Worm (Caenorhabditis elegans) whole organism, midembryonic: Measurements from ENCODE around the gene Y54E2A.7.

ENCODE experiments used
- T22C8.4 ChIP-seq: fragments of 200-800 bp; sonication (Bioruptor generic); IDR thresholded peaks from 2 replicates; pipeline ENCODE4 v1.3.6; 2022; ENCODE audit warnings: missing genetic modification characterization, missing compliant biosample characterization
- cog-1 ChIP-seq: sonication (generic microtip); optimal IDR thresholded peaks from 2 replicates; lab custom pipeline; 2016; ENCODE audit warnings: missing genetic modification characterization, missing compliant biosample characterization
- flt-1 ChIP-seq: fragments of 200-800 bp; sonication (Bioruptor generic); IDR thresholded peaks from 2 replicates; pipeline ENCODE4 v1.3.6; 2022; ENCODE audit warnings: missing genetic modification characterization, missing compliant biosample characterization
- klf-2 ChIP-seq: fragments of 200-800 bp; sonication (Bioruptor generic); conservative IDR thresholded peaks from 2 replicates; pipeline ENCODE4 v1.3.6; 2022; ENCODE audit warnings: missing genetic modification reagents, missing genetic modification characterization, missing compliant biosample characterization
- med-1 ChIP-seq: sonication (generic microtip); optimal IDR thresholded peaks from 2 replicates; lab custom pipeline; 2017; ENCODE audit warnings: missing genetic modification characterization, mild to moderate bottlenecking, missing compliant biosample characterization, antibody characterized with exemption, missing genetic modification reagents; ENCODE audit not compliant: insufficient read depth
- ref-1 ChIP-seq: fragments of 200-800 bp; sonication (Bioruptor generic); conservative IDR thresholded peaks from 2 replicates; pipeline ENCODE4 v1.3.6; 2022; ENCODE audit warnings: missing genetic modification reagents, missing genetic modification characterization, missing compliant biosample characterization
- tab-1 ChIP-seq: fragments of 200-800 bp; sonication (Bioruptor generic); IDR thresholded peaks from 2 replicates; pipeline ENCODE4 v1.3.6; 2022; ENCODE audit warnings: missing genetic modification characterization, missing compliant biosample characterization
- ztf-23 ChIP-seq: fragments of 200-800 bp; sonication (Bioruptor generic); IDR thresholded peaks from 2 replicates; pipeline ENCODE4 v1.3.6; 2022; ENCODE audit warnings: missing genetic modification reagents, missing genetic modification characterization, missing compliant biosample characterization
- ztf-29 ChIP-seq: fragments of 200-800 bp; sonication (Bioruptor generic); IDR thresholded peaks from 2 replicates; pipeline ENCODE4 v1.3.6; 2022; ENCODE audit warnings: missing genetic modification reagents, missing genetic modification characterization, missing compliant biosample characterization

- TF ChIP-seq ref-1 (GFP tag; lab: Robert Waterston, UW) (no peak), ztf-29 (GFP tag; lab: Robert Waterston, UW) (no peak), tab-1 (GFP tag; lab: Robert Waterston, UW) (no peak), ztf-23 (no peak), flt-1 (GFP tag; lab: Robert Waterston, UW) (no peak), T22C8.4 (GFP tag; lab: Robert Waterston, UW) (no peak), med-1 (no peak), cog-1 (tag; lab: Kevin White, UChicago) (no peak), klf-2 (no peak)
Measured at ce11 chrII:14752187-14752959, 20.4 kb downstream of the Y54E2A.7 start, which contains the start of gene smg-9.
